Worm (Caenorhabditis elegans): Measurements from ENCODE around the gene C13A2.7.

C13A2.7 gene

DNA sequence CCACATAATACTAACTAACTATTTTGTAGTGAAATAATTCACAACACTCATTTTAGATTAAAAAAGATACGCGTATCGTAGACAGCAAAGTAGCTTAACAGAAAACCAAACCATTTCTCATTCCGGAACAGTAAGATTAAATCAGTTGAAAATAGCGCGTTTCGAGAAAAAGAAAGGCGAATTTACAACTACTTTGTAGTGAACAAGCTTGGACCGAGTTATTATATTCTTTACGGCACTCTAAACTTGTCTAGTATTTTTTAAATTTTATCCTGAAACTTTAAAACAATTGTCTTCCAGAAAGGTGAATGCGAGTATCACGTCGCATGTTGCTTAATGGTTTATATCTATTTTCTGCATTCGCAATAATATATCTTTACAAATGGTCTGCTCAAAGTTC is 13.0 kb downstream of the C13A2.7 start, which contains the start of gene C13A2.4 (continued):
- TF ChIP-seq mcd-1 (GFP tag; IDR thresholded peaks at IDR 0.05) = no peak
- TF ChIP-seq Y53F4B.3 (GFP tag; IDR thresholded peaks at IDR 0.05) = no peak
- TF ChIP-seq ZK185.1 (tag; optimal IDR thresholded peaks at IDR 0.05; ENCODE audit: poor library complexity, severe bottlenecking) = no peak
- no peak for TF ChIP-seq F57A8.1 (GFP tag; optimal IDR thresholded peaks at IDR 0.05)

DNA sequence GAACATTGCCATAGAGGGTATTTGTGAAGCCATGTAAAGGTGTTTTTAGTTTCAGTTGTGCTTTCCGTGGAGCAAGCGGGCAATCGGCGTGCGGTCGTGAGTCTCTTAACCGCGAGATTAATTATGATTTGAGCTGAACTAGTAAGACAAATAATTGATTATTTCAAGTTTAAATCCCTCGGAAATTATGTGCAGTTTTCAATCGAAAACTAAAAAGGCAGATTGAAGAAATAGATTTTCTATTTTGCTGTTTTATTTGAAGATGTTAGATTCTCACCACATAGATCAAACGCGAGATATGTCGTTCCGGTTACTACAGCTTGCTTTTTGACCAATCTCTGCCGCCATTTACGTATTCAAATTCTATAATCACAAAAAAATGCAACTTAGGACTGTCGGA is 15.9 kb downstream of the C13A2.7 start, which contains the start of gene C13A2.3:
Gene C13A2.3, plus strand, starts transcription at position 301 of the 400 bp plus-strand sequence.
- TF ChIP-seq nhr-90 (tag; optimal IDR thresholded peaks at IDR 0.05) (no peak), zim-3 (tag; optimal IDR thresholded peaks at IDR 0.05) (no peak), sea-2 (GFP tag; IDR thresholded peaks at IDR 0.05) (no peak), ztf-18 (tag; optimal IDR thresholded peaks at IDR 0.05) (no peak), chd-7 (tag; optimal IDR thresholded peaks at IDR 0.05) (no peak), tbp1 (GFP tag; optimal IDR thresholded peaks at IDR 0.05) (no peak), T26A5.8 (tag; optimal IDR thresholded peaks at IDR 0.05) (no peak), Y95B8A.8 (GFP tag; IDR thresholded peaks at IDR 0.05) (no peak), akir-1 (GFP tag; optimal IDR thresholded peaks at IDR 0.05) (no peak), aptf-2 (GFP tag; conservative IDR thresholded peaks at IDR 0.05) (no peak), ceh-91 (GFP tag; IDR thresholded peaks at IDR 0.05) (no peak), somi-1 (GFP tag; optimal IDR thresholded peaks at IDR 0.05) (no peak), aptf-3 (GFP tag; IDR thresholded peaks at IDR 0.05) (no peak), attf-5 (GFP tag; optimal IDR thresholded peaks at IDR 0.05) (no peak), lin-40 (tag; optimal IDR thresholded peaks at IDR 0.05) (no peak), ztf-26 (tag; optimal IDR thresholded peaks at IDR 0.05) (no peak), ceh-100 (GFP tag; IDR thresholded peaks at IDR 0.05) (no peak), B0261.1 (tag; optimal IDR thresholded peaks at IDR 0.05) (no peak), bed-2 (GFP tag; IDR thresholded peaks at IDR 0.05) (no peak), rcor-1 (GFP tag; IDR thresholded peaks at IDR 0.05) (no peak)

DNA sequence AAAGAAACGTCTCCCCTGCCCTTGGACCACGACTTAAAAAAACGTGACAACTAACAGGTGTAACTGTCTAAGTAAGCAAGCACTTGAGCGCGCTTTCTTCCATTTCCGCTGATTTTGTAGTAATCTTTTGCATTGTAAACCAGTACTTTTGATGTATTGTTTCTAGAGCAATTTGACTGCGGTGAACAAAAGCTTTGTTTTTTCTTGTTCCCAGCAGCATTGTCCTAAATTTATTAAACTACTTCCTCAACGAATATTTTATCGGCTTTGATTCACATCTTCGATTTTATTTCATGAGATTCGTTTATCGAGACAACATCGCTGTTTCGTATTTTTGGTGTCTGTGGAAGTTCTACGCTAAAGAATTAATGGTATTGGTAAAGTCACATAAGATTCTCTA is 22.6 kb downstream of the C13A2.7 start, which contains the start of gene C13A2.1:
Gene C13A2.1, plus strand, starts transcription at position 301 of the 400 bp plus-strand sequence.
- no peak for TF ChIP-seq repo-1 (tag; optimal IDR thresholded peaks at IDR 0.05)
- TF ChIP-seq fkh-3 (tag; optimal IDR thresholded peaks at IDR 0.05) = no peak
- TF ChIP-seq let-526 (GFP tag; IDR thresholded peaks at IDR 0.05) = no peak
- TF ChIP-seq K11D2.4 (GFP tag; IDR thresholded peaks at IDR 0.05) = no peak
- no peak for TF ChIP-seq F23B12.7 (tag; optimal IDR thresholded peaks at IDR 0.05; ENCODE audit: insufficient read depth)
- no peak for TF ChIP-seq sdz-38 (tag; optimal IDR thresholded peaks at IDR 0.05)
- no peak for TF ChIP-seq F57C9.4 (tag; optimal IDR thresholded peaks at IDR 0.05)
- TF ChIP-seq Y56A3A.18 (GFP tag; IDR thresholded peaks at IDR 0.05) = no peak
- TF ChIP-seq ccch-3 (GFP tag; optimal IDR thresholded peaks at IDR 0.05) = no peak
- TF ChIP-seq ztf-6 (GFP tag; IDR thresholded peaks at IDR 0.05) = no peak
- no peak for TF ChIP-seq F33H1.4 (GFP tag; IDR thresholded peaks at IDR 0.05)
- no peak for TF ChIP-seq B0336.3 (GFP tag; IDR thresholded peaks at IDR 0.05)
- no peak for TF ChIP-seq snpc-4 (GFP tag; optimal IDR thresholded peaks at IDR 0.05)
- no peak for TF ChIP-seq snpc-4 (tag; optimal IDR thresholded peaks at IDR 0.05)

Measured in whole organism, young adult.